Worm (Caenorhabditis elegans) whole organism, L1 larva: Measurements from ENCODE around the gene C25E10.5.

ENCODE experiments used
- fkh-8 ChIP-seq: sonication (generic microtip); optimal IDR thresholded peaks from 2 replicates; lab custom pipeline; 2016; ENCODE audit warnings: mild to moderate bottlenecking, missing genetic modification characterization, missing compliant biosample characterization
- nhr-11 ChIP-seq: fragments of 150-350 bp; optimal IDR thresholded peaks from 2 replicates; lab custom pipeline; 2014; ENCODE audit warnings: missing biosample characterization, missing genetic modification characterization
- nhr-237 ChIP-seq: fragments of 150-350 bp; optimal IDR thresholded peaks from 2 replicates; lab custom pipeline; 2014; ENCODE audit warnings: missing biosample characterization, missing genetic modification characterization
- pqm-1 ChIP-seq: sonication (generic microtip); optimal IDR thresholded peaks from 3 replicates; lab custom pipeline; 2017; ENCODE audit warnings: missing biosample characterization, missing genetic modification characterization

- TF ChIP-seq pqm-1 (no peak), nhr-237 (tag; lab: Kevin White, UChicago) (no peak), fkh-8 (tag; lab: Kevin White, UChicago) (no peak), nhr-11 (tag; lab: Kevin White, UChicago) (no peak)
These were observed 32.0 kb downstream of the C25E10.5 start, which contains the start of gene C25E10.12 for ce11 chrV:9062341-9062740.
